Worm (Caenorhabditis elegans) whole organism, late embryonic: ENCODE data around the gene C33H5.13.

Experiments
- K02D7.2 ChIP-seq: sonication (generic microtip); optimal IDR thresholded peaks from 2 replicates; lab custom pipeline; 2017; ENCODE audit warnings: mild to moderate bottlenecking, missing genetic modification characterization, missing compliant biosample characterization
- T23F11.4 ChIP-seq: fragments of 200-800 bp; sonication (Bioruptor generic); optimal IDR thresholded peaks from 2 replicates; lab custom pipeline; 2018; ENCODE audit warnings: mild to moderate bottlenecking, missing genetic modification characterization, missing compliant biosample characterization
- ahr-1 ChIP-seq: sonication (generic microtip); optimal IDR thresholded peaks from 2 replicates; lab custom pipeline; 2016; ENCODE audit warnings: missing genetic modification characterization, missing compliant biosample characterization
- ceh-14 ChIP-seq: sonication (generic microtip); optimal IDR thresholded peaks from 2 replicates; lab custom pipeline; 2016; ENCODE audit warnings: missing genotype, missing genetic modification characterization, missing compliant biosample characterization
- ceh-2 ChIP-seq: sonication (generic microtip); optimal IDR thresholded peaks from 2 replicates; lab custom pipeline; 2016; ENCODE audit warnings: missing genotype, missing genetic modification characterization, missing compliant biosample characterization
- ceh-24 ChIP-seq: sonication (generic microtip); optimal IDR thresholded peaks from 2 replicates; lab custom pipeline; 2016; ENCODE audit warnings: mild to moderate bottlenecking, missing genetic modification characterization, missing compliant biosample characterization
- ceh-45 ChIP-seq: fragments of 200-800 bp; sonication (Bioruptor generic); IDR thresholded peaks from 2 replicates; pipeline ENCODE4 v1.3.6; 2022; ENCODE audit warnings: missing genetic modification reagents, missing genetic modification characterization, missing compliant biosample characterization
- ceh-6 ChIP-seq: fragments of 200-800 bp; sonication (Bioruptor generic); optimal IDR thresholded peaks from 2 replicates; lab custom pipeline; 2018; ENCODE audit warnings: mild to moderate bottlenecking, missing genetic modification characterization, missing compliant biosample characterization
- che-1 ChIP-seq: sonication (generic microtip); optimal IDR thresholded peaks from 2 replicates; lab custom pipeline; 2016; ENCODE audit warnings: mild to moderate bottlenecking, missing genetic modification characterization, missing compliant biosample characterization
- dmd-4 ChIP-seq: sonication (generic microtip); optimal IDR thresholded peaks from 2 replicates; lab custom pipeline; 2016; ENCODE audit warnings: borderline replicate concordance, missing genetic modification characterization, missing compliant biosample characterization
- dve-1 ChIP-seq: sonication (generic microtip); optimal IDR thresholded peaks from 2 replicates; lab custom pipeline; 2017; ENCODE audit warnings: antibody characterized with exemption, mild to moderate bottlenecking, missing genetic modification characterization, missing compliant biosample characterization
- elt-4 ChIP-seq: sonication (generic microtip); optimal IDR thresholded peaks from 2 replicates; lab custom pipeline; 2016; ENCODE audit warnings: missing genetic modification characterization, missing compliant biosample characterization
- ets-4 ChIP-seq: sonication (generic microtip); optimal IDR thresholded peaks from 2 replicates; lab custom pipeline; 2016; ENCODE audit warnings: missing genetic modification characterization, missing compliant biosample characterization
- fkh-10 ChIP-seq: fragments of 150-350 bp; optimal IDR thresholded peaks from 2 replicates; lab custom pipeline; 2014; ENCODE audit warnings: missing biosample characterization, missing genetic modification reagents, missing genetic modification characterization
- gmeb-2 ChIP-seq: sonication (generic microtip); optimal IDR thresholded peaks from 2 replicates; lab custom pipeline; 2016; ENCODE audit warnings: missing genetic modification characterization, inconsistent platforms, missing compliant biosample characterization
- hlh-6 ChIP-seq: sonication (generic microtip); optimal IDR thresholded peaks from 2 replicates; lab custom pipeline; 2016; ENCODE audit warnings: missing genotype, missing genetic modification characterization, missing compliant biosample characterization
- lim-6 ChIP-seq: sonication (generic microtip); optimal IDR thresholded peaks from 2 replicates; lab custom pipeline; 2016; ENCODE audit warnings: missing genetic modification characterization, missing compliant biosample characterization
- nfya-1 ChIP-seq: sonication (generic microtip); optimal IDR thresholded peaks from 2 replicates; lab custom pipeline; 2017; ENCODE audit warnings: missing genetic modification characterization, mild to moderate bottlenecking, missing compliant biosample characterization, antibody characterized with exemption, moderate library complexity
- nhr-11 ChIP-seq: fragments of 150-350 bp; optimal IDR thresholded peaks from 2 replicates; lab custom pipeline; 2014; ENCODE audit warnings: missing biosample characterization, missing genetic modification characterization
- nhr-232 ChIP-seq: sonication (generic microtip); optimal IDR thresholded peaks from 2 replicates; lab custom pipeline; 2016; ENCODE audit warnings: missing genetic modification characterization, missing compliant biosample characterization
- npax-4 ChIP-seq: sonication (generic microtip); optimal IDR thresholded peaks from 2 replicates; lab custom pipeline; 2016; ENCODE audit warnings: missing genetic modification characterization, missing compliant biosample characterization
- pag-3 ChIP-seq: sonication (generic microtip); optimal IDR thresholded peaks from 2 replicates; lab custom pipeline; 2016; ENCODE audit warnings: missing compliant biosample characterization, missing genetic modification characterization, borderline replicate concordance
- pat-9 ChIP-seq: fragments of 200-800 bp; sonication (Bioruptor generic); optimal IDR thresholded peaks from 2 replicates; lab custom pipeline; 2018; ENCODE audit warnings: mild to moderate bottlenecking, missing genetic modification characterization, moderate library complexity, missing compliant biosample characterization
- pax-1 ChIP-seq: fragments of 150-350 bp; optimal IDR thresholded peaks from 2 replicates; lab custom pipeline; 2014; ENCODE audit warnings: missing biosample characterization, missing genetic modification characterization
- pha-4 ChIP-seq: fragments of 150-350 bp; optimal IDR thresholded peaks from 2 replicates; lab custom pipeline; 2018; ENCODE audit warnings: missing biosample characterization, missing genetic modification reagents, missing genetic modification characterization
- pqm-1 ChIP-seq: sonication (generic microtip); optimal IDR thresholded peaks from 2 replicates; lab custom pipeline; 2016; ENCODE audit warnings: missing genetic modification characterization, missing compliant biosample characterization
- pros-1 ChIP-seq: fragments of 150-350 bp; optimal IDR thresholded peaks from 2 replicates; lab custom pipeline; 2014; ENCODE audit warnings: missing biosample characterization, missing genetic modification reagents, missing genetic modification characterization
- ref-2 ChIP-seq: sonication (generic microtip); optimal IDR thresholded peaks from 2 replicates; lab custom pipeline; 2016; ENCODE audit warnings: missing genetic modification characterization, missing compliant biosample characterization
- rnt-1 ChIP-seq: sonication (generic microtip); optimal IDR thresholded peaks from 2 replicates; lab custom pipeline; 2016; ENCODE audit warnings: missing genetic modification characterization, missing compliant biosample characterization
- sdc-2 ChIP-seq: sonication (generic microtip); optimal IDR thresholded peaks from 2 replicates; lab custom pipeline; 2016; ENCODE audit warnings: missing genotype, missing genetic modification characterization, missing compliant biosample characterization
- sox-4 ChIP-seq: sonication (generic microtip); optimal IDR thresholded peaks from 2 replicates; lab custom pipeline; 2017; ENCODE audit warnings: mild to moderate bottlenecking, missing genetic modification characterization, inconsistent platforms, missing compliant biosample characterization
- syd-9 ChIP-seq: sonication (generic microtip); optimal IDR thresholded peaks from 2 replicates; lab custom pipeline; 2016; ENCODE audit warnings: mild to moderate bottlenecking, missing genetic modification characterization, moderate library complexity, missing compliant biosample characterization
- tbx-7 ChIP-seq: sonication (generic microtip); optimal IDR thresholded peaks from 2 replicates; lab custom pipeline; 2016; ENCODE audit warnings: missing genotype, missing genetic modification characterization, missing compliant biosample characterization
- ttx-3 ChIP-seq: sonication (generic microtip); optimal IDR thresholded peaks from 2 replicates; lab custom pipeline; 2016; ENCODE audit warnings: missing genetic modification reagents, missing genetic modification characterization, missing compliant biosample characterization
- unc-3 ChIP-seq, 2 experiments: fragments of 200-800 bp in 1 of 2; sonication (Bioruptor generic) in 1 of 2; sonication (generic microtip) in 1 of 2; conservative IDR thresholded peaks in 1 of 2; optimal IDR thresholded peaks in 1 of 2; 2 replicates each; pipeline versions ENCODE4 v1.3.6 to Lab custom; 2016 to 2022; ENCODE audit warnings: missing compliant biosample characterization in 2 of 2, missing genetic modification characterization in 2 of 2, missing genetic modification reagents in 1 of 2
- unc-42 ChIP-seq: sonication (generic microtip); optimal IDR thresholded peaks from 2 replicates; lab custom pipeline; 2016; ENCODE audit warnings: missing genotype, missing genetic modification characterization, missing compliant biosample characterization
- unc-55 ChIP-seq: sonication (generic microtip); optimal IDR thresholded peaks from 2 replicates; lab custom pipeline; 2017; ENCODE audit warnings: missing biosample characterization, missing genetic modification reagents, missing genetic modification characterization

The C33H5.13 gene

DNA sequence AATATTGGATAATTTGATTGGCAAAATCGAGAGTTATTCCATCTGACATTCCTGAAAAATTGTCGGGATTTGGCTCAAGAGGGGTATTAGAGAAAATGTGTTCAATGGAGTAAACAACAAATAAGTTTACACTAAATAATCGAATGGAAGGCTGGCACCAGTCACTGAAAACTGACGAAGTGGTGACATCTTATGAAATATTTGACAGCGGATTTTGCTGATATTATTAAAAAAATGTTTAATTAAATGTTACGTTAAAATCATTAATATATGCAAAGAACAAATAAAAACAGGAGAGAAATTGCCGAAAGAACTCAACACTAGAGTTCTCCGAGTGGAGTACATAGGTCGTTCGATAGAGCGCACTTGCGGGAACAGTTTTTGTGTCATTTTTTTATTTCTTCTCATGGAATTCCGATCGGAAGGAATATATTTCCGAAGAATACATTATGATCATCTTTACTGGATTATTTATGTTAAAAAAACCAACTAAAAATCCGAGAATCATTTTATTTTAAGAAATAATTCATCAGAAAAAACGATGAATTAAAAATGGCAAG is 6.5 kb downstream of the C33H5.13 start, which contains the start of gene tag-322:
Gene tag-322 (minus strand): TSS at position 51 of the 560 bp plus-strand sequence.
- no peak for TF ChIP-seq syd-9 (tag; lab: Kevin White, UChicago)
- peak; percentile 31 for TF ChIP-seq nfya-1
- TF ChIP-seq unc-55 (GFP tag; lab: Kevin White, UChicago) = peak; percentile 1

DNA sequence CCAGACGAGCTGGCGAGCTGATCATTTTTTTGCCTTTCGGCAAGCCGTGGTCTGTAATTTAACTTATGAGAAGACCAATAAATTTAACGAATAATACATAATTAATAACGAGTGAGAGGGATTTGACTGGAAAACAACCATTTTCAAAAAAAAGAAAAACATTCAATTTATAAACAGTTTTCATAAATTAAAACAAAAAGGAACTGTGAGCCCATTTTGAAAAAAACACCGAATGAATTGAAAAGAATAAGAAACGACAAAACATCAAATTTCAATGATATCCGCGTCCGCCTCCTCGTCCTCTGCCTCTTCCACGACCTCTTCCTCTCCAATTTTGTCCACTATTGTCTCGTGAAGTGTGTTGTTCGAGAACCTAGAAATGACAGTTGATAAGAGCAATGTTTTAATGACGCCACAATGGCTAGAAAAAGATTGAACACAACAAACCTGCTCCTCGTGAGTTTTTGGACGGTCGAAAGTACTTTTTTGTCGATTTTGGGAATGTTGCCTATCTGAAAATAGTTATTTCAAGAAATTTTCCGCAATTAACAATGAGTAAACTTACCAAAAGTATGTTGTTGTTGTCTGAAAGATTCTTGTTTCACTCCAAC is 8.2 kb downstream of the C33H5.13 start, which contains the start of gene tag-321:
Gene tag-321 (minus strand): TSS at position 51 of the 611 bp plus-strand sequence.
- TF ChIP-seq unc-3 (GFP tag; conservative IDR thresholded peaks at IDR 0.05; lab: Robert Waterston, UW) = no peak
- TF ChIP-seq unc-3 (tag; optimal IDR thresholded peaks at IDR 0.05; lab: Kevin White, UChicago) = no peak
- TF ChIP-seq pag-3 (tag; lab: Kevin White, UChicago) = no peak
- TF ChIP-seq dve-1 (tag; lab: Kevin White, UChicago) = no peak
- no peak for TF ChIP-seq ceh-45
- TF ChIP-seq T23F11.4 (GFP tag; lab: Kevin White, UChicago) = no peak
- no peak for TF ChIP-seq sdc-2 (tag; lab: Kevin White, UChicago)
- no peak for TF ChIP-seq npax-4
- TF ChIP-seq K02D7.2 = no peak
- TF ChIP-seq dmd-4 (tag; lab: Kevin White, UChicago) = no peak
- no peak for TF ChIP-seq fkh-10
- no peak for TF ChIP-seq elt-4 (tag; lab: Kevin White, UChicago)
- no peak for TF ChIP-seq lim-6
- TF ChIP-seq pros-1 (tag; lab: Kevin White, UChicago) = no peak
- TF ChIP-seq, all 69 proteins: peak for 0

DNA sequence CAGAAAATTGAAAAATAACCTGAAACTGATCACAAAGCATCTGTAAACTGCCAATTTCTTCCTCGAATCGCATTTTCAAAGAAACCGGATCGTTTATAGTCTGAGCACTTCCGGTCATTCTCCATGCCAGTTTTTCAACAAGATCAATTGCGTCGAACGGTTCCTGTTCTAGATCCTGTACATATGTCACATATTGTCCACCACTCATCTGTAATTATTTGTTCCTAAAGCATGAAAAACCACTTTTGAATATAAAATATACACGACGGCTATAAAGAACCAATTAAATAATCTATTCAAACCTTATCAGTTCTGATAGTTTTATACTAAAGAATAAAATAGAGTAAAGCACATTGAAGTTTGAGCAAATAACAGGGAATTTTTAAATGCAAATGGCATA is 9.8 kb downstream of the C33H5.13 start, which contains the start of gene sec-10:
Gene sec-10 (minus strand): TSS at position 208 of the 400 bp plus-strand sequence.
- TF ChIP-seq elt-4 (tag; lab: Kevin White, UChicago) (no peak), sdc-2 (tag; lab: Kevin White, UChicago) (no peak), ets-4 (tag; lab: Kevin White, UChicago) (no peak), tbx-7 (tag; lab: Kevin White, UChicago) (no peak), ceh-14 (tag; lab: Kevin White, UChicago) (no peak), ceh-24 (no peak), pqm-1 (tag; lab: Kevin White, UChicago) (no peak), ttx-3 (tag; lab: Kevin White, UChicago) (no peak), sox-4 (tag; lab: Kevin White, UChicago) (no peak), ceh-6 (GFP tag; lab: Kevin White, UChicago) (no peak), ref-2 (tag; lab: Kevin White, UChicago) (no peak), ceh-45 (no peak), ahr-1 (tag; lab: Kevin White, UChicago) (no peak), unc-3 (GFP tag; conservative IDR thresholded peaks at IDR 0.05; lab: Robert Waterston, UW) (no peak), unc-3 (tag; optimal IDR thresholded peaks at IDR 0.05; lab: Kevin White, UChicago) (no peak), pat-9 (tag; lab: Kevin White, UChicago) (no peak), npax-4 (no peak), unc-55 (GFP tag; lab: Kevin White, UChicago) (no peak)
- TF ChIP-seq, all 69 proteins: peak for 0

DNA sequence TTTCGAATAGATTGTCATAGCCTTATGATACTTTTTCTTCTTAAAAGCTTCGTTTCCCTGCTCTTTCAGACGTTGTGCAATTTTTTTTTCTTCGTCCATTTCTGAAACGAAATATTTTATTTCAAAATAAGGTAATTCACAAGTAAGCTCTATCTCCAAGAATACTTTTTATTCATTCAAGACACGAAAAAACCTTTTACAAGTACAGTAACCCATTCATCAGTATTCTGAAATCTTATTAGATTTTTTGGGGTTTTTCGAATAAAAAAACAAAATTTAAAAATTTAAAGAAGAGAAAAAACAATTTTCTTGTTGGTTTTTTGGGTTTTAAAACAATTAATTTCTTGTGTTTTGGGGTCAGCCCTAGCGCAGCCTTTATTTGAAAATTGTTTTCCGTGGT is 13.2 kb downstream of the C33H5.13 start, which contains the start of gene rpap-3:
Gene rpap-3 (minus strand): TSS at position 101 of the 400 bp plus-strand sequence.
- TF ChIP-seq sdc-2 (tag; lab: Kevin White, UChicago) (no peak), rnt-1 (no peak), unc-55 (GFP tag; lab: Kevin White, UChicago) (no peak), pax-1 (tag; lab: Kevin White, UChicago) (no peak), pag-3 (tag; lab: Kevin White, UChicago) (no peak), ceh-2 (tag; lab: Kevin White, UChicago) (no peak), nhr-11 (tag; lab: Kevin White, UChicago) (no peak), nhr-232 (no peak), pat-9 (tag; lab: Kevin White, UChicago) (no peak), pha-4 (tag; lab: Kevin White, UChicago) (no peak), ceh-14 (tag; lab: Kevin White, UChicago) (no peak), che-1 (tag; lab: Kevin White, UChicago) (no peak), unc-42 (tag; lab: Kevin White, UChicago) (no peak), gmeb-2 (tag; lab: Kevin White, UChicago) (no peak), ceh-6 (GFP tag; lab: Kevin White, UChicago) (no peak), pqm-1 (tag; lab: Kevin White, UChicago) (no peak), hlh-6 (tag; lab: Kevin White, UChicago) (no peak), dmd-4 (tag; lab: Kevin White, UChicago) (no peak)
